Worm (Caenorhabditis elegans): Measurements from ENCODE around the gene pals-29.

DNA sequence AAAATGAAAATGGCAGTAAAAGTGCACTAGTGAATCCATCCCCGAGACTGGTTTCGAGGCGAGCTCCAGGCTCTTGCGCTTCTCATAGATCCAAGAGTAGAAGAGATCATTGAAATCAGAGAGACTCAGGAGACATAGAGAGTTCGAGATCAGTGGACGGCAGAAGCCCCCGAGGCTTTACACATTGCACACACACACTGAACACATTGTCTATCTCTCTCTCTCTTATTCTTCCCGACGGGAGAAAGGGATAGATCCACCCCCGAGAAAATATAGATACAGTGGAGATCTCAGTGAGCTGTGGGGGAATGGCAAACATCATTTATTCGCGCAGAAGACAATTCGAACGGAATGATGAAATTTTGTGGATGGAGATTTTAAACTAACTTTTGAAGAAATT lies 35.4 kb downstream of the pals-29 start:
- no peak for TF ChIP-seq fkh-10 (GFP tag; optimal IDR thresholded peaks at IDR 0.05)
- TF ChIP-seq nhr-11 (tag; optimal IDR thresholded peaks at IDR 0.05): no peak
- TF ChIP-seq pag-3 (tag; optimal IDR thresholded peaks at IDR 0.05; ENCODE audit: borderline replicate concordance): no peak
- no peak for TF ChIP-seq ceh-9 (tag; optimal IDR thresholded peaks at IDR 0.05)
- TF ChIP-seq ceh-45 (GFP tag; IDR thresholded peaks at IDR 0.05): no peak
- no peak for TF ChIP-seq ceh-34 (tag; optimal IDR thresholded peaks at IDR 0.05)
- no peak for TF ChIP-seq unc-55 (GFP tag; optimal IDR thresholded peaks at IDR 0.05)
- TF ChIP-seq elt-2 (tag; optimal IDR thresholded peaks at IDR 0.05): no peak
- no peak for TF ChIP-seq madf-2 (tag; optimal IDR thresholded peaks at IDR 0.05)
- no peak for TF ChIP-seq ama-1 (optimal IDR thresholded peaks at IDR 0.05)
- TF ChIP-seq elt-4 (tag; optimal IDR thresholded peaks at IDR 0.05): no peak
- TF ChIP-seq dmd-4 (tag; optimal IDR thresholded peaks at IDR 0.05; ENCODE audit: borderline replicate concordance): no peak
